Worm (Caenorhabditis elegans) whole organism, L1 larva: ENCODE results near the gene copb-1.

Source experiments
- C04F5.9 ChIP-seq: sonication (generic microtip); optimal IDR thresholded peaks from 2 replicates; lab custom pipeline; 2016; ENCODE audit warnings: missing genetic modification characterization, missing compliant biosample characterization
- C16A3.4 ChIP-seq: fragments of 150-350 bp; optimal IDR thresholded peaks from 2 replicates; lab custom pipeline; 2014; ENCODE audit warnings: missing biosample characterization, missing genetic modification characterization
- C34B4.2 ChIP-seq: sonication (generic microtip); optimal IDR thresholded peaks from 2 replicates; lab custom pipeline; 2017; ENCODE audit warnings: mild to moderate bottlenecking, missing genetic modification characterization, missing compliant biosample characterization
- F16B12.6 ChIP-seq: fragments of 150-350 bp; optimal IDR thresholded peaks from 2 replicates; lab custom pipeline; 2014; ENCODE audit warnings: missing biosample characterization, missing genetic modification characterization
- aha-1 ChIP-seq: fragments of 150-350 bp; optimal IDR thresholded peaks from 2 replicates; lab custom pipeline; 2014; ENCODE audit warnings: missing biosample characterization, missing genetic modification characterization
- ama-1 ChIP-seq: fragments of 150-350 bp; optimal IDR thresholded peaks from 2 replicates; lab custom pipeline; 2014
- ceh-63 ChIP-seq: fragments of 200-800 bp; sonication (Bioruptor generic); optimal IDR thresholded peaks from 2 replicates; lab custom pipeline; 2018; ENCODE audit warnings: mild to moderate bottlenecking, missing genetic modification characterization, missing compliant biosample characterization
- ceh-8 ChIP-seq: fragments of 200-800 bp; sonication (Bioruptor generic); optimal IDR thresholded peaks from 2 replicates; lab custom pipeline; 2018; ENCODE audit warnings: mild to moderate bottlenecking, missing genetic modification characterization, moderate library complexity, missing compliant biosample characterization
- ceh-82 ChIP-seq, 3 experiments: fragments of 150-350 bp in 1 of 3; sonication (generic microtip) in 2 of 3; optimal IDR thresholded peaks; 2 replicates each; lab custom pipeline; 2014 to 2017; ENCODE audit warnings: missing biosample characterization in 3 of 3, missing genetic modification characterization in 3 of 3
- ceh-88 ChIP-seq: fragments of 200-800 bp; sonication (Bioruptor generic); IDR thresholded peaks from 2 replicates; pipeline ENCODE4 v1.3.6; 2022; ENCODE audit warnings: missing genetic modification characterization, missing compliant biosample characterization
- ceh-90 ChIP-seq: sonication (generic microtip); optimal IDR thresholded peaks from 2 replicates; lab custom pipeline; 2016; ENCODE audit warnings: missing genetic modification characterization, missing compliant biosample characterization
- efl-1 ChIP-seq, 4 experiments: fragments of 150-350 bp; optimal IDR thresholded peaks in 3 of 4; peaks in 1 of 4; 1 replicate in 1 of 4; 2 replicates in 3 of 4; lab custom pipeline; 2014; ENCODE audit warnings: missing biosample characterization in 2 of 4, missing genetic modification characterization in 2 of 4, missing genetic modification reagents in 2 of 4
- egl-13 ChIP-seq: sonication (generic microtip); optimal IDR thresholded peaks from 2 replicates; lab custom pipeline; 2016; ENCODE audit warnings: missing genotype, missing genetic modification reagents, missing genetic modification characterization, missing compliant biosample characterization
- elt-2 ChIP-seq: sonication (generic microtip); optimal IDR thresholded peaks from 2 replicates; lab custom pipeline; 2016; ENCODE audit warnings: missing genetic modification characterization, mild to moderate bottlenecking, inconsistent platforms, missing compliant biosample characterization, missing genetic modification reagents
- fkh-10 ChIP-seq: sonication (generic microtip); optimal IDR thresholded peaks from 2 replicates; lab custom pipeline; 2017; ENCODE audit warnings: missing biosample characterization, missing genetic modification reagents, missing genetic modification characterization
- fkh-4 ChIP-seq: sonication (generic microtip); optimal IDR thresholded peaks from 2 replicates; lab custom pipeline; 2016; ENCODE audit warnings: missing compliant biosample characterization, missing genetic modification characterization, borderline replicate concordance
- fkh-8 ChIP-seq: sonication (generic microtip); optimal IDR thresholded peaks from 2 replicates; lab custom pipeline; 2016; ENCODE audit warnings: mild to moderate bottlenecking, missing genetic modification characterization, missing compliant biosample characterization
- hpl-2 ChIP-seq: fragments of 150-350 bp; optimal IDR thresholded peaks from 2 replicates; lab custom pipeline; 2014; ENCODE audit warnings: missing biosample characterization, missing genetic modification reagents, missing genetic modification characterization
- lin-13 ChIP-seq: fragments of 150-350 bp; optimal IDR thresholded peaks from 2 replicates; lab custom pipeline; 2014; ENCODE audit warnings: missing biosample characterization, missing genetic modification reagents, missing genetic modification characterization
- lin-14 ChIP-seq: fragments of 200-800 bp; sonication (Bioruptor generic); optimal IDR thresholded peaks from 2 replicates; lab custom pipeline; 2018; ENCODE audit warnings: mild to moderate bottlenecking, missing genetic modification characterization, moderate library complexity, missing compliant biosample characterization
- lin-15B ChIP-seq: fragments of 150-350 bp; sonication (generic microtip); optimal IDR thresholded peaks from 3 replicates; lab custom pipeline; 2014; ENCODE audit warnings: missing biosample characterization, missing genetic modification characterization
- lir-3 ChIP-seq: sonication (generic microtip); optimal IDR thresholded peaks from 2 replicates; lab custom pipeline; 2016; ENCODE audit warnings: mild to moderate bottlenecking, missing genetic modification characterization, moderate library complexity, missing compliant biosample characterization; ENCODE audit not compliant: poor library complexity
- mab-9 ChIP-seq: fragments of 200-800 bp; sonication (Bioruptor generic); IDR thresholded peaks from 2 replicates; pipeline ENCODE4 v1.3.6; 2022; ENCODE audit warnings: missing genetic modification reagents, missing genetic modification characterization, missing compliant biosample characterization
- mdl-1 ChIP-seq, 2 experiments: fragments of 150-350 bp; optimal IDR thresholded peaks; 2 replicates each; lab custom pipeline; 2014 to 2017; ENCODE audit warnings: missing biosample characterization in 2 of 2, missing genetic modification characterization in 2 of 2, inconsistent platforms in 1 of 2
- mef-2 ChIP-seq: fragments of 150-350 bp; optimal IDR thresholded peaks from 2 replicates; lab custom pipeline; 2014; ENCODE audit warnings: missing biosample characterization, missing genetic modification characterization
- mep-1 ChIP-seq: fragments of 150-350 bp; optimal IDR thresholded peaks from 2 replicates; lab custom pipeline; 2014; ENCODE audit warnings: missing biosample characterization, missing genetic modification characterization
- nhr-20 ChIP-seq: sonication (generic microtip); optimal IDR thresholded peaks from 2 replicates; lab custom pipeline; 2016; ENCODE audit warnings: mild to moderate bottlenecking, missing genetic modification characterization, missing compliant biosample characterization
- nhr-237 ChIP-seq: fragments of 150-350 bp; optimal IDR thresholded peaks from 2 replicates; lab custom pipeline; 2014; ENCODE audit warnings: missing biosample characterization, missing genetic modification characterization
- nhr-28 ChIP-seq: fragments of 150-350 bp; optimal IDR thresholded peaks from 2 replicates; lab custom pipeline; 2014; ENCODE audit warnings: missing biosample characterization, missing genetic modification characterization
- nhr-71 ChIP-seq: sonication (generic microtip); optimal IDR thresholded peaks from 2 replicates; lab custom pipeline; 2016; ENCODE audit warnings: mild to moderate bottlenecking, missing genetic modification characterization, moderate library complexity, missing compliant biosample characterization
- nhr-84 ChIP-seq: sonication (generic microtip); optimal IDR thresholded peaks from 2 replicates; lab custom pipeline; 2017; ENCODE audit warnings: missing biosample characterization, missing genetic modification characterization
- pag-3 ChIP-seq: sonication (generic microtip); optimal IDR thresholded peaks from 2 replicates; lab custom pipeline; 2017; ENCODE audit warnings: missing genetic modification characterization, mild to moderate bottlenecking, missing compliant biosample characterization, antibody characterized with exemption, borderline replicate concordance; ENCODE audit not compliant: insufficient read depth
- pax-3 ChIP-seq: fragments of 200-800 bp; sonication (Bioruptor generic); optimal IDR thresholded peaks from 2 replicates; lab custom pipeline; 2018; ENCODE audit warnings: mild to moderate bottlenecking, missing genetic modification characterization, moderate library complexity, missing compliant biosample characterization
- pqm-1 ChIP-seq: sonication (generic microtip); optimal IDR thresholded peaks from 3 replicates; lab custom pipeline; 2017; ENCODE audit warnings: missing biosample characterization, missing genetic modification characterization
- snpc-4 ChIP-seq: fragments of 150-350 bp; optimal IDR thresholded peaks from 2 replicates; lab custom pipeline; 2014; ENCODE audit warnings: missing biosample characterization, missing genetic modification characterization
- snu-23 ChIP-seq: sonication (generic microtip); optimal IDR thresholded peaks from 2 replicates; lab custom pipeline; 2016; ENCODE audit warnings: missing genetic modification characterization, missing compliant biosample characterization
- sox-4 ChIP-seq: sonication (generic microtip); optimal IDR thresholded peaks from 2 replicates; lab custom pipeline; 2016; ENCODE audit warnings: missing genetic modification characterization, missing compliant biosample characterization
- swsn-7 ChIP-seq: sonication (generic microtip); optimal IDR thresholded peaks from 2 replicates; lab custom pipeline; 2016; ENCODE audit warnings: missing genetic modification characterization, missing compliant biosample characterization
- unc-130 ChIP-seq: fragments of 150-350 bp; optimal IDR thresholded peaks from 2 replicates; lab custom pipeline; 2017; ENCODE audit warnings: missing biosample characterization, missing genetic modification characterization, inconsistent platforms
- unc-62 ChIP-seq: fragments of 150-350 bp; optimal IDR thresholded peaks from 2 replicates; lab custom pipeline; 2014; ENCODE audit warnings: missing biosample characterization, missing genetic modification reagents, missing genetic modification characterization
- unc-86 ChIP-seq: sonication (generic microtip); optimal IDR thresholded peaks from 2 replicates; lab custom pipeline; 2016; ENCODE audit warnings: missing genetic modification characterization, missing compliant biosample characterization
- xbp-1 ChIP-seq: sonication (generic microtip); optimal IDR thresholded peaks from 2 replicates; lab custom pipeline; 2016; ENCODE audit warnings: missing genetic modification characterization, missing compliant biosample characterization
- zip-4 ChIP-seq: fragments of 200-800 bp; sonication (Bioruptor generic); optimal IDR thresholded peaks from 2 replicates; lab custom pipeline; 2018; ENCODE audit warnings: mild to moderate bottlenecking, missing genetic modification characterization, moderate library complexity, missing compliant biosample characterization

Gene copb-1

ce11 chrII:3096060-3096459, 17.5 kb downstream of the copb-1 start, which contains the start of gene srg-23:
srg-23 (minus strand) TSS chrII:3096160.
- TF ChIP-seq ceh-63 (GFP tag; lab: Kevin White, UChicago) (no peak), F16B12.6 (tag; lab: Kevin White, UChicago) (no peak), xbp-1 (no peak), nhr-71 (tag; lab: Kevin White, UChicago) (no peak), ceh-8 (GFP tag; lab: Kevin White, UChicago) (no peak), egl-13 (tag; lab: Kevin White, UChicago) (no peak), C04F5.9 (no peak), unc-62 (GFP tag; lab: Kevin White, UChicago) (no peak), swsn-7 (tag; lab: Kevin White, UChicago) (no peak), lin-15B (tag; lab: Kevin White, UChicago) (no peak), ceh-88 (GFP tag; lab: Robert Waterston, UW) (no peak), nhr-20 (tag; lab: Kevin White, UChicago) (no peak), elt-2 (no peak), mab-9 (GFP tag; lab: Robert Waterston, UW) (no peak), C34B4.2 (tag; lab: Kevin White, UChicago) (no peak)

ce11 chrII:3096857-3097256, 18.3 kb downstream of the copb-1 start, which contains the start of gene Y25C1A.14:
Y25C1A.14 (minus strand) TSS chrII:3096957.
- TF ChIP-seq nhr-84 (tag; lab: Kevin White, UChicago) (no peak), xbp-1 (no peak), fkh-8 (tag; lab: Kevin White, UChicago) (no peak), C34B4.2 (tag; lab: Kevin White, UChicago) (no peak), snu-23 (GFP tag; lab: Kevin White, UChicago) (no peak), nhr-28 (tag; lab: Kevin White, UChicago) (no peak), ama-1 (lab: Kevin White, UChicago) (no peak), unc-86 (tag; lab: Kevin White, UChicago) (no peak), pax-3 (tag; lab: Kevin White, UChicago) (no peak), aha-1 (tag; lab: Kevin White, UChicago) (no peak), unc-130 (tag; lab: Kevin White, UChicago) (no peak), mep-1 (tag; lab: Kevin White, UChicago) (no peak)
- TF ChIP-seq, all 84 proteins: peak for 0

ce11 chrII:3100546-3100945, 21.9 kb downstream of the copb-1 start, which contains the start of gene srg-24:
srg-24 (minus strand) TSS chrII:3100646.
- TF ChIP-seq hpl-2 (no peak), nhr-237 (tag; lab: Kevin White, UChicago) (no peak)

ce11 chrII:3102018-3102417, 23.4 kb downstream of the copb-1 start, which contains the start of gene clec-121:
clec-121 (plus strand) TSS chrII:3102318.
- no peak for TF ChIP-seq swsn-7 (tag; lab: Kevin White, UChicago)
- TF ChIP-seq aha-1 (tag; lab: Kevin White, UChicago): no peak
- no peak for TF ChIP-seq sox-4 (tag; lab: Kevin White, UChicago)
- TF ChIP-seq unc-86 (tag; lab: Kevin White, UChicago): no peak
- no peak for TF ChIP-seq zip-4
- TF ChIP-seq ceh-82 (tag; optimal IDR thresholded peaks at IDR 0.05; lab: Kevin White, UChicago): no peak
- TF ChIP-seq pag-3 (tag; lab: Kevin White, UChicago): no peak
- no peak for TF ChIP-seq mab-9 (GFP tag; lab: Robert Waterston, UW)
- TF ChIP-seq efl-1 (optimal IDR thresholded peaks at IDR 0.05; lab: Kevin White, UChicago): no peak
- TF ChIP-seq efl-1 (GFP tag; optimal IDR thresholded peaks at IDR 0.05 in 1 of 2; lab: Kevin White, UChicago): no peak
- TF ChIP-seq pqm-1 (tag; lab: Kevin White, UChicago): no peak

- TF ChIP-seq fkh-4 (tag; lab: Kevin White, UChicago) (no peak), mef-2 (no peak), ceh-63 (GFP tag; lab: Kevin White, UChicago) (no peak), mdl-1 (tag; optimal IDR thresholded peaks at IDR 0.05; lab: Kevin White, UChicago) (no peak), lin-13 (GFP tag; lab: Kevin White, UChicago) (no peak), sox-4 (tag; lab: Kevin White, UChicago) (no peak), unc-130 (tag; lab: Kevin White, UChicago) (no peak), nhr-71 (tag; lab: Kevin White, UChicago) (no peak), lir-3 (tag; lab: Kevin White, UChicago) (no peak), fkh-8 (tag; lab: Kevin White, UChicago) (no peak), fkh-10 (GFP tag; lab: Kevin White, UChicago) (no peak), snpc-4 (tag; lab: Kevin White, UChicago) (no peak), C16A3.4 (tag; lab: Kevin White, UChicago) (no peak), C04F5.9 (no peak), nhr-28 (tag; lab: Kevin White, UChicago) (no peak), ceh-90 (tag; lab: Kevin White, UChicago) (no peak), lin-14 (GFP tag; lab: Kevin White, UChicago) (no peak), ama-1 (lab: Kevin White, UChicago) (no peak)
Measured at ce11 chrII:3105765-3106164, 27.2 kb downstream of the copb-1 start, which contains the start of gene clec-122. clec-122 (plus strand) TSS chrII:3106065.
